Worm (Caenorhabditis elegans) whole organism, dauer: ENCODE measurements around the gene T23B12.5.

Experiments
- unc-62 ChIP-seq: sonication (generic microtip); optimal IDR thresholded peaks from 2 replicates; lab custom pipeline; 2017; ENCODE audit warnings: missing biosample characterization, missing genetic modification reagents, missing genetic modification characterization

Gene T23B12.5

DNA sequence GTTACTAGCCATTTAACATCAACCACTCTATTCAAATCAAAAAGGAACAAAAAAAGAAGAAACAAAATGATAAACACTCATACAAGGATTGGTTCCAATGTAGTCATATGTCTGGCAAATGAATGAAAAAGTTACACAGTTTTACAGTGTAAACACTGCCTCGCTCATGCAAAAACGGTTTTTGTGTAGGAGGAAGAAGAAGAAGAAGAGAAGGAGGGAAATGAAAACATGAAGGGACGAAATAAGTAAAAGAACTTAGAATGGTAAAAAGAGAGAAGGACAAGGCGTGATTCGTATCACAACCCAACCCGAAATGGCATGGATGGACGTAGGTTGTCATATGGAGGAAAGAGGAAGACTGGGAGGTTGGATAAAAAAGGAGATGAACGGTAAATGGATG lies 40.9 kb downstream of the T23B12.5 start:
- no peak for TF ChIP-seq unc-62

DNA sequence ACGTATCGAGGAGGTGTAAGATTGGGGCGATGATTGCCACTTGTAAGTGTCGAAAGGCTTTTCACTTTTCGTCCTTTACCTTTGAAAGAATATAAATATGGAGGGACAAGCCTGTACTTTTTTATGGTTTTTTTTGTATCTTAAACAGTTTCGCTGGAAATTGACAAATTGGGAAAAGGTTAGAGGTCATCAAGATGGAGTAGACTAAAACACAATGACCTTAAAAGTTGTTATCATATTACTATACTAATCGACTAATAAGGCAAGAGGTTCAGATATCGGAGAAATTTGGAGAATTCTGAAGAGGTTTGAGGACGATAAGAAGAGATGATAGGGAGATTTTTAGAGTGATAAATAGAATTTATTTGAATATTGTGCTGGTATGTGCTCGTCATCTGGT lies 41.7 kb downstream of the T23B12.5 start:
- no peak for TF ChIP-seq unc-62

DNA sequence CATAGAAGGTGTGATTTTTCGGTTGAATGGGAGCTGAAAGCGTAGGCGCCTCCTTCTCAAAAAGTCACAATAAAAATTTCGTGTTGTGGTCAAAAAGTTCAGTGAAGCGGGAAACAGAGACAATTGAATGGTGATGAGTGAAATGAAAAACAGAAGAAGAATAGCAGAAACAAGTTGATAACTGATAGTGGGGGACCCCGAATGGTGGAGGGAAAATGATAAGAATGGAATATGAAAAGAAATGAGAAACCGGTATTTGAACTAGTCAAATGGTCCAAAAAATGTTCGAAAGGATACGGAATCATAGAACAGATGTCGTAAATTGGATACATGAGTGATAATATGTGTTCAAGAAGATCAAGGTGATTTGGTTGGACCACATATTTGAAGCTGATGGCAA lies 43.5 kb downstream of the T23B12.5 start:
- no peak for TF ChIP-seq unc-62

DNA sequence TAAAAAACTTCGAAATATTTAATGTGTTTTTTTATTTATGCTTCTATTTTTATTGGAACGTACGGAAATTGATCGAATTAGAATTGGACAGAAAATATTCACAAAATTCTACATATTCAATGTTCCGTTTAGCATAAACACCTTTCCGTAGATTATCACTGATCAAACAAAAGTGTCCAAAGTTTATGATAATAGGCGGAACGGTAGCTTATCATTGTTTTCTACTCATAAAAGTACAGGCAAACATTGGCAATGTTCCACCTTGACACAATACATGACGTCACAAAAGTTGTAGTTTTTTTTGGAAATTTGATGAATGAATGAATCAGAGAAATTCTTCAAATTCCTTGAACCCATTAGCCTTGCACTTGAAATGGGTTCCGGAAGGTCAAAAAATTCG lies 43.9 kb downstream of the T23B12.5 start:
- TF ChIP-seq unc-62, result no peak

DNA sequence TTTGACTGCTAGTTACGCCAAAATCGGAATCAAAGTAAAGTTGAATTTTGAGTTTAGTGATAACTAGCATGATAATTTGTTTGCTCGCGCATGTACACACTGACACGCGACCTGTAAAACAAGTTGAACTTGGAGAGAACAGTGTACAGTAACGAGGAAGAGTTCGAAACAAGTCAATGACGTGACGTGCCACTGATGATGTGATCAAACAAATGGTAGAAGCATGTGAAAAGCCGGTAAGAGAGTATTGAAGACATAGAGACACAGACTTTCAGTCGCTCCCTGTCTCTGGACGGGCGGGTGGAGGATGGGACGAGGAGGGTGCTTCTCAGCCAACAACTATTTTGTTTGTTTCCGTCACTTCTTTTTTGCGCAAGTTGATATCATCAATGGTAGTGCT lies 44.7 kb downstream of the T23B12.5 start:
- no peak for TF ChIP-seq unc-62

DNA sequence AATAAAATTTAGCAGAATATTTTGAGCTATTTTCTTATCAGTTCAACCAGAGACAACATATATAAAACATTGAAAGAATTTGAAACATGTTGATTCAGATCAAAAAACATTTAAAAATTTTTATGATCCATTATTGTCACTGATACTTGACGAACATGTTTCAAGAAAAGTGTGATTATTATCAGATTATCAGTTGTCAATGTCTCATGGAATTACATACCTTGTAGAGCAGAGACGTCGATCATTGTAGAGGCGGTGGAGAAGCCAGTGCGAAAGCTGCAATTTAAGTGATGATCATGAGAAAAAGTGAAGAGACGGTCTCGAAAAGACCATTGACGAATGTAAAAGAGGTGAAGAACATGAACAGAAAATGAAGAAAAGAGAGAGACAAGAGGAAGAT lies 45.4 kb downstream of the T23B12.5 start, which contains the start of gene F52E1.9:
Gene F52E1.9 (minus strand): TSS at position 278 of the 400 bp plus-strand sequence.
- no peak for TF ChIP-seq unc-62

DNA sequence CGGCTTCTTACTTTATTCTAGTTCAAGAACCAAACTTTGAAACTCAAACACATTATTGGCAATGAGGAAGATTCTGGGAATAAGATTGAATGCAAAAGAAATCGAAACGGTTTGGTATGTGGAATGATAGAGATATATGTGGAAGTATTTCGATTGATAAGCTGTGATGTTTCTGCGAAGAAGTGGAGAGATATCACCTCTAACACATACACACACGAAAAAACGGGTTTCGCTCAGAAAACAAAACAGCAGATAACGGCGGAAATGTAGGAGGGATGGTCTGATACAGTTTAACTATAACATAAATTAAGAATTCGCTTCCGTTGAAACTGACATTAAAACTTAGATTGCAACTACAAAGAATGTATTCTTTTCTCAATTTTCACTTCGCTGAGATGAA lies 46.6 kb downstream of the T23B12.5 start:
- TF ChIP-seq unc-62, result no peak

DNA sequence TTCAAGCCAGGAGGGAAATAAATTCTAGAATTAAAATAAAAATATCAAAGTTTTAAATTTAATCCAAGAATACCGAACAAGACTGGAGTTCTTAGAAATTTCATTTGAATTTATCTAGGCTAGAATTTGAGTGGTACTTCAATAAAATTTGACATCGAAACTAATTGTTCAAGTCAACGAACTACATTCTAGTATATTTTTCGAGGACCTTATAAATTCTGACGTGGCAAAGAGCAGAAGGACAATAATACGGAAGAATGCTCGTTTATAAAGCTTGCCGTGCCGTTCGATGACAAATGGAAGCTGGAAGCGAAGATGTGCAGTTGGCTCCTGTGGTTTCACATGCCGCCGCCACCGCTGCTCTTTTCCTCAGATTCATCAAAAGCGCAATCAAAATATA lies 47.0 kb downstream of the T23B12.5 start:
- no peak for TF ChIP-seq unc-62
